Fruit fly (Drosophila melanogaster) whole organism, embryonic: Measurements from ENCODE around the gene Tmem214.
A peak's percentile ranks its signal among the peaks of the same experiment; 100 is the strongest.

Source experiments
- Awh ChIP-seq: fragments of 200-800 bp; sonication (Bioruptor generic); IDR thresholded peaks from 2 replicates; pipeline ENCODE4, ENCODE4 v1.3.6; 2022; ENCODE audit warnings: missing biosample characterization, missing genetic modification characterization
- BEAF-32 ChIP-seq: fragments of 200-800 bp; sonication (Bioruptor generic); optimal IDR thresholded peaks from 3 replicates; lab custom pipeline; 2017; ENCODE audit warnings: missing biosample characterization, missing genetic modification characterization, mild to moderate bottlenecking, moderate library complexity, missing genetic modification reagents
- Bteb2 ChIP-seq: fragments of 200-800 bp; sonication (Bioruptor generic); optimal IDR thresholded peaks from 2 replicates; lab custom pipeline; 2016; ENCODE audit warnings: missing biosample characterization, missing genetic modification characterization
- CG12391 ChIP-seq: fragments of 200-800 bp; sonication (Bioruptor generic); optimal IDR thresholded peaks from 3 replicates; lab custom pipeline; 2018; ENCODE audit warnings: missing biosample characterization, mild to moderate bottlenecking, missing genetic modification characterization, moderate library complexity
- CG13775 ChIP-seq: fragments of 200-800 bp; sonication (Bioruptor generic); optimal IDR thresholded peaks from 3 replicates; lab custom pipeline; 2017; ENCODE audit warnings: missing biosample characterization, mild to moderate bottlenecking, missing genetic modification characterization
- CG14710 ChIP-seq: fragments of 200-800 bp; sonication (Bioruptor generic); optimal IDR thresholded peaks from 3 replicates; lab custom pipeline; 2019; ENCODE audit warnings: missing biosample characterization, mild to moderate bottlenecking, missing genetic modification characterization, moderate library complexity
- CG1529 ChIP-seq: fragments of 200-800 bp; sonication (Bioruptor generic); optimal IDR thresholded peaks from 3 replicates; lab custom pipeline; 2018; ENCODE audit warnings: missing biosample characterization, missing genetic modification characterization
- CG15601 ChIP-seq: fragments of 200-800 bp; sonication (Bioruptor generic); optimal IDR thresholded peaks from 3 replicates; lab custom pipeline; 2019; ENCODE audit warnings: missing biosample characterization, mild to moderate bottlenecking, missing genetic modification characterization, moderate library complexity
- CG1603 ChIP-seq: fragments of 200-800 bp; sonication (Bioruptor generic); optimal IDR thresholded peaks from 2 replicates; lab custom pipeline; 2019; ENCODE audit warnings: missing biosample characterization, mild to moderate bottlenecking, missing genetic modification characterization, moderate library complexity
- CG17802 ChIP-seq: fragments of 200-800 bp; sonication (Bioruptor generic); optimal IDR thresholded peaks from 2 replicates; lab custom pipeline; 2018; ENCODE audit warnings: missing biosample characterization, mild to moderate bottlenecking, missing genetic modification characterization, moderate library complexity
- CG17829 ChIP-seq: fragments of 200-800 bp; optimal IDR thresholded peaks from 2 replicates; lab custom pipeline; 2019; ENCODE audit warnings: missing biosample characterization, mild to moderate bottlenecking, missing genetic modification characterization, moderate library complexity
- CG17912 ChIP-seq: fragments of 200-800 bp; sonication (Bioruptor generic); optimal IDR thresholded peaks from 2 replicates; lab custom pipeline; 2018; ENCODE audit warnings: missing biosample characterization, mild to moderate bottlenecking, missing genetic modification characterization
- CG18262 ChIP-seq: fragments of 200-800 bp; optimal IDR thresholded peaks from 3 replicates; lab custom pipeline; 2019; ENCODE audit warnings: missing biosample characterization, mild to moderate bottlenecking, missing genetic modification characterization, moderate library complexity
- CG2116 ChIP-seq: fragments of 200-800 bp; sonication (Bioruptor generic); optimal IDR thresholded peaks from 3 replicates; lab custom pipeline; 2018; ENCODE audit warnings: missing biosample characterization, mild to moderate bottlenecking, missing genetic modification characterization
- CG30020 ChIP-seq: fragments of 200-800 bp; optimal IDR thresholded peaks from 2 replicates; lab custom pipeline; 2019; ENCODE audit warnings: missing biosample characterization, mild to moderate bottlenecking, missing genetic modification characterization, moderate library complexity
- CG3281 ChIP-seq: fragments of 200-800 bp; sonication (Bioruptor generic); optimal IDR thresholded peaks from 3 replicates; lab custom pipeline; 2017; ENCODE audit warnings: missing biosample characterization, mild to moderate bottlenecking, missing genetic modification characterization
- CG42726 ChIP-seq: fragments of 200-800 bp; sonication (Bioruptor generic); IDR thresholded peaks from 2 replicates; pipeline ENCODE4 v1.3.6; 2022; ENCODE audit warnings: missing biosample characterization, missing genetic modification characterization; ENCODE audit not compliant: partially characterized antibody
- CG43689 ChIP-seq: fragments of 200-800 bp; sonication (Bioruptor generic); IDR thresholded peaks from 2 replicates; pipeline ENCODE4 v1.3.6; 2022; ENCODE audit warnings: missing biosample characterization, missing genetic modification characterization
- CG8924 ChIP-seq: fragments of 200-800 bp; optimal IDR thresholded peaks from 3 replicates; lab custom pipeline; 2019; ENCODE audit warnings: missing biosample characterization, mild to moderate bottlenecking, missing genetic modification characterization, moderate library complexity
- CG9437 ChIP-seq: fragments of 200-800 bp; sonication (Bioruptor generic); optimal IDR thresholded peaks from 2 replicates; lab custom pipeline; 2018; ENCODE audit warnings: missing biosample characterization, mild to moderate bottlenecking, missing genetic modification characterization
- CG9727 ChIP-seq: fragments of 200-800 bp; sonication (Bioruptor generic); optimal IDR thresholded peaks from 3 replicates; lab custom pipeline; 2017; ENCODE audit warnings: missing biosample characterization, mild to moderate bottlenecking, missing genetic modification characterization
- CG9797 ChIP-seq: fragments of 200-800 bp; sonication (Bioruptor generic); optimal IDR thresholded peaks from 3 replicates; lab custom pipeline; 2018; ENCODE audit warnings: missing biosample characterization, mild to moderate bottlenecking, missing genetic modification characterization
- Dbx ChIP-seq: fragments of 200-800 bp; sonication (Bioruptor generic); IDR thresholded peaks from 3 replicates; pipeline ENCODE4 v1.3.6; 2022; ENCODE audit warnings: missing biosample characterization, missing genetic modification characterization
- Dref ChIP-seq: fragments of 200-800 bp; sonication (Bioruptor generic); IDR thresholded peaks from 2 replicates; pipeline ENCODE4 v1.3.6; 2022; ENCODE audit warnings: missing biosample characterization, missing genetic modification characterization
- Elba2 ChIP-seq: fragments of 200-800 bp; sonication (Bioruptor generic); optimal IDR thresholded peaks from 3 replicates; lab custom pipeline; 2016; ENCODE audit warnings: missing biosample characterization, missing genetic modification characterization
- Gsc ChIP-seq: fragments of 200-800 bp; sonication (Bioruptor generic); IDR thresholded peaks from 2 replicates; pipeline ENCODE4 v1.3.6; 2022; ENCODE audit warnings: missing biosample characterization, missing genetic modification characterization
- Hand ChIP-seq: fragments of 200-800 bp; sonication (Bioruptor generic); optimal IDR thresholded peaks from 2 replicates; lab custom pipeline; 2017; ENCODE audit warnings: mild to moderate bottlenecking, missing biosample characterization, missing genetic modification reagents, missing genetic modification characterization
- Lim3 ChIP-seq: fragments of 200-800 bp; sonication (Bioruptor generic); IDR thresholded peaks from 2 replicates; pipeline ENCODE4 v1.3.6; 2022; ENCODE audit warnings: missing biosample characterization, missing genetic modification characterization
- MBD-R2 ChIP-seq: fragments of 200-800 bp; sonication (Bioruptor generic); IDR thresholded peaks from 2 replicates; pipeline ENCODE4 v1.3.6; 2022; ENCODE audit warnings: missing biosample characterization, missing genetic modification characterization
- MESR4 ChIP-seq: fragments of 200-800 bp; sonication (Bioruptor generic); optimal IDR thresholded peaks from 2 replicates; lab custom pipeline; 2018; ENCODE audit warnings: missing biosample characterization, mild to moderate bottlenecking, missing genetic modification characterization, moderate library complexity
- Meics ChIP-seq: fragments of 200-800 bp; sonication (Bioruptor generic); optimal IDR thresholded peaks from 2 replicates; lab custom pipeline; 2017; ENCODE audit warnings: missing biosample characterization, mild to moderate bottlenecking, missing genetic modification characterization
- Myb ChIP-seq: fragments of 200-800 bp; sonication (Bioruptor generic); optimal IDR thresholded peaks from 2 replicates; lab custom pipeline; 2016; ENCODE audit warnings: missing biosample characterization, missing genetic modification characterization
- Nf-YB ChIP-seq: fragments of 200-800 bp; sonication (Bioruptor generic); optimal IDR thresholded peaks from 3 replicates; lab custom pipeline; 2019; ENCODE audit warnings: missing biosample characterization, mild to moderate bottlenecking, missing genetic modification characterization, moderate library complexity
- Scr ChIP-seq: fragments of 200-800 bp; sonication (Bioruptor generic); IDR thresholded peaks from 2 replicates; pipeline ENCODE4 v1.3.6; 2022; ENCODE audit warnings: missing biosample characterization, missing genetic modification characterization; ENCODE audit not compliant: partially characterized antibody
- Ssrp ChIP-seq: fragments of 200-800 bp; sonication (Bioruptor generic); optimal IDR thresholded peaks from 2 replicates; lab custom pipeline; 2018; ENCODE audit warnings: missing biosample characterization, mild to moderate bottlenecking, missing genetic modification characterization, moderate library complexity
- ap ChIP-seq: fragments of 200-800 bp; sonication (Bioruptor generic); IDR thresholded peaks from 2 replicates; pipeline ENCODE4 v1.3.6; 2022; ENCODE audit warnings: missing biosample characterization, missing genetic modification characterization
- fru ChIP-seq: fragments of >200 bp; optimal IDR thresholded peaks from 2 replicates; lab custom pipeline; 2017
- ftz-f1 ChIP-seq: fragments of 200-800 bp; sonication (Bioruptor generic); optimal IDR thresholded peaks from 2 replicates; lab custom pipeline; 2016; ENCODE audit warnings: missing biosample characterization, missing genetic modification characterization
- gcm2 ChIP-seq: fragments of 200-800 bp; sonication (Bioruptor generic); optimal IDR thresholded peaks from 2 replicates; lab custom pipeline; 2016; ENCODE audit warnings: missing biosample characterization, missing genetic modification characterization
- gfzf ChIP-seq: fragments of 200-800 bp; sonication (Bioruptor generic); optimal IDR thresholded peaks from 2 replicates; lab custom pipeline; 2016; ENCODE audit warnings: missing biosample characterization, mild to moderate bottlenecking, missing genetic modification characterization, moderate library complexity
- lola ChIP-seq, 3 experiments: fragments of >200 bp in 2 of 3; fragments of 200-800 bp in 1 of 3; sonication (Bioruptor generic) in 1 of 3; optimal IDR thresholded peaks; 2 replicates each; lab custom pipeline; 2017 to 2019; ENCODE audit warnings: missing biosample characterization in 3 of 3, missing genetic modification characterization in 3 of 3, mild to moderate bottlenecking in 1 of 3, moderate library complexity in 1 of 3
- phol ChIP-seq: fragments of 200-800 bp; sonication (Bioruptor generic); optimal IDR thresholded peaks from 3 replicates; lab custom pipeline; 2018; ENCODE audit warnings: missing biosample characterization, mild to moderate bottlenecking, missing genetic modification characterization, moderate library complexity
- pzg ChIP-seq: fragments of 200-800 bp; sonication (Bioruptor generic); optimal IDR thresholded peaks from 3 replicates; lab custom pipeline; 2018; ENCODE audit warnings: missing biosample characterization, mild to moderate bottlenecking, missing genetic modification characterization, moderate library complexity
- row ChIP-seq: fragments of 200-800 bp; sonication (Bioruptor generic); IDR thresholded peaks from 3 replicates; pipeline ENCODE4 v1.3.6; 2022; ENCODE audit warnings: missing biosample characterization, missing genetic modification characterization
- stwl ChIP-seq: fragments of 200-800 bp; sonication (Bioruptor generic); optimal IDR thresholded peaks from 3 replicates; lab custom pipeline; 2018; ENCODE audit warnings: missing biosample characterization, mild to moderate bottlenecking, missing genetic modification characterization, moderate library complexity
- trem ChIP-seq: fragments of 200-800 bp; optimal IDR thresholded peaks from 3 replicates; lab custom pipeline; 2019; ENCODE audit warnings: missing biosample characterization, mild to moderate bottlenecking, missing genetic modification characterization, moderate library complexity
- tx ChIP-seq: fragments of 200-800 bp; sonication (Bioruptor generic); optimal IDR thresholded peaks from 2 replicates; lab custom pipeline; 2016; ENCODE audit warnings: missing biosample characterization, missing genetic modification characterization
- zf30C ChIP-seq: fragments of 200-800 bp; sonication (Bioruptor generic); optimal IDR thresholded peaks from 3 replicates; lab custom pipeline; 2018; ENCODE audit warnings: missing biosample characterization, mild to moderate bottlenecking, missing genetic modification characterization

The Tmem214 gene

dm6 chr2L:10976046-10976863 is 6.2 kb upstream of the Tmem214 start, which contains the start of the genes ATPsynG and SCAR (continued):
- TF ChIP-seq BEAF-32 (GFP tag; lab: Kevin White, UChicago) (peak; percentile 14), gcm2 (GFP tag; lab: Kevin White, UChicago) (no peak), CG13775 (GFP tag; lab: Kevin White, UChicago) (peak; percentile 21), Dbx (peak; percentile 34; the same call in 1 of the 3 replicates), CG9437 (GFP tag; lab: Kevin White, UChicago) (no peak), zf30C (GFP tag; lab: Kevin White, UChicago) (no peak), CG9727 (GFP tag; lab: Kevin White, UChicago) (no peak), Nf-YB (no peak), CG12391 (peak; percentile 44), Meics (GFP tag; lab: Kevin White, UChicago) (peak; percentile 13), Awh (GFP tag; lab: Robert Waterston, UW) (no peak), Dref (GFP tag; lab: Robert Waterston, UW) (peak; percentile 56), MESR4 (GFP tag; lab: Kevin White, UChicago) (peak; percentile 94), Hand (no peak), CG17802 (tag; lab: Kevin White, UChicago) (no peak), trem (tag; lab: Kevin White, UChicago) (peak; percentile 30), CG17912 (GFP tag; lab: Kevin White, UChicago) (no peak), gfzf (GFP tag; lab: Kevin White, UChicago) (peak; percentile 58), CG3281 (GFP tag; lab: Kevin White, UChicago) (peak; percentile 98), Elba2 (peak; percentile 50), CG15601 (tag; lab: Kevin White, UChicago) (peak; percentile 5), CG14710 (tag; lab: Kevin White, UChicago) (peak; percentile 47), tx (GFP tag; lab: Kevin White, UChicago) (no peak), ftz-f1 (GFP tag; lab: Kevin White, UChicago) (peak; percentile 31), Ssrp (tag; lab: Kevin White, UChicago) (no peak), CG17829 (peak; percentile 22), Gsc (GFP tag; lab: Robert Waterston, UW) (no peak), CG9797 (GFP tag; lab: Kevin White, UChicago) (peak; percentile 52), CG43689 (GFP tag; lab: Robert Waterston, UW) (no peak), CG1529 (GFP tag; lab: Kevin White, UChicago) (no peak), Bteb2 (GFP tag; lab: Kevin White, UChicago) (no peak), pzg (GFP tag; lab: Kevin White, UChicago) (peak; percentile 38), stwl (peak; percentile 41), lola (GFP tag; optimal IDR thresholded peaks at IDR 0.05; lab: Kevin White, UChicago) (peak in 1 of 3 experiments; percentile 4), CG30020 (tag; lab: Kevin White, UChicago) (peak; percentile 58), CG1603 (no peak), row (peak; percentile 51; the same call in 1 of the 3 replicates), CG8924 (tag; lab: Kevin White, UChicago) (peak; percentile 29), Myb (GFP tag; lab: Kevin White, UChicago) (peak; percentile 11), fru (lab: Kevin White, UChicago) (no peak), Lim3 (GFP tag; lab: Robert Waterston, UW) (no peak), ap (GFP tag; lab: Robert Waterston, UW) (no peak), CG42726 (GFP tag; lab: Robert Waterston, UW) (no peak), Scr (GFP tag; lab: Robert Waterston, UW) (peak; percentile 32; the same call in 1 of the 2 replicates), phol (tag; lab: Kevin White, UChicago) (peak; percentile 31), CG2116 (GFP tag; lab: Kevin White, UChicago) (peak; percentile 48), CG18262 (tag; lab: Kevin White, UChicago) (peak; percentile 11), MBD-R2 (peak; percentile 46)
